Worm (Caenorhabditis elegans): ENCODE results near the gene inpp-4B.
A peak's percentile ranks its signal among the peaks of the same experiment; 100 is the strongest.
"Not testable (repeated sequence)": the region's sequence is repeated elsewhere in the genome, so short reads cannot be mapped to it uniquely, and the experiment has no call there.

The inpp-4B gene

DNA sequence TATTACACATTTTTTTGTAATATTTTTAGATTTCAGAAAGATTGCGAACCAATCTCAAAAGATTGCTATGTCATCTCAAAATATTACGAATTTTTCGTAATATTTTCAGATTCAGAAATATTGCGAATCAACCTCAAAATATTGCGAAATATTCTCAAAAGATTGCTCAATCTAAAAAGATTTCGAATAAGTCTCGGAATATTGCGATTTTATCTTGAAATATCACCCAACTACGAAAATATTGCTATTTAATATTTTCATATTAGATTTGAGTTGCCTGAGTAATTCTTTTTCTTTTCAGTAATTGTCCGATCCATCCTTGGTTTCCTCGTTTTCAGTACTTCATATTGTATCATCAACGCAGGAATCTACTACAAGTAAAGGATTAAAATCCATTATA is 44.8 kb downstream of the inpp-4B start, which contains the start of gene Y70G10A.4:
Y70G10A.4 (plus strand) TSS at position 301 of the 400 bp plus-strand sequence.
- TF ChIP-seq ceh-13 (GFP tag; optimal IDR thresholded peaks at IDR 0.05); tbx-37 (GFP tag; conservative IDR thresholded peaks at IDR 0.05); flt-1 (GFP tag; IDR thresholded peaks at IDR 0.05): not testable (repeated sequence)

DNA sequence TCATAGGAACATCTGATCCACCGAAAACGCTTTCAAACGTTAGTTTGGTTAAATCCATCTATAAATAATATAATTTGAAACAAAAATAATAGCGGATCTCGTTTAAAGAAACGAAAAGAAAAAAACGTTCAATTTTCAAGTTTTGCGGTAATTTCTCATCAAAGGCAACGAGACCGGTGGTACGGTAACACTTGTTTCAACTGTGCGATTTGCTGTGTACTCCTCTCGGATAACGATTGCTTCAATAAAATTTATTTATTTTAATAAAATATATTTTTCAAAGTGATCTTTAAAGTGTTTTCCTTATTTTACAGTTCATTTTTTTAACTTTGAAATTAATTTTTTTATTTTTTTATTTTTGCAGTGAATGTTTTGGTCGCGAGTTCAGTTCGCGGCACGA is 48.1 kb downstream of the inpp-4B start, which contains the start of the genes rde-4 and cox-14:
rde-4 (minus strand) TSS at position 60 of the 400 bp plus-strand sequence.
cox-14 (plus strand) TSS at position 356 of the 400 bp plus-strand sequence.
- TF ChIP-seq aly-1 (tag; optimal IDR thresholded peaks at IDR 0.05) (no peak), pes-1 (GFP tag; IDR thresholded peaks at IDR 0.05) (no peak), tbx-37 (GFP tag; conservative IDR thresholded peaks at IDR 0.05) (no peak), hnd-1 (tag; optimal IDR thresholded peaks at IDR 0.05) (no peak), hmbx-1 (tag; optimal IDR thresholded peaks at IDR 0.05) (no peak), B0310.2 (tag; optimal IDR thresholded peaks at IDR 0.05) (no peak), hmg-4 (GFP tag; optimal IDR thresholded peaks at IDR 0.05) (no peak), tra-4 (tag; optimal IDR thresholded peaks at IDR 0.05) (no peak), F13C5.2 (tag; optimal IDR thresholded peaks at IDR 0.05) (no peak), ceh-13 (GFP tag; optimal IDR thresholded peaks at IDR 0.05) (no peak), tbx-11 (GFP tag; IDR thresholded peaks at IDR 0.05) (no peak)

DNA sequence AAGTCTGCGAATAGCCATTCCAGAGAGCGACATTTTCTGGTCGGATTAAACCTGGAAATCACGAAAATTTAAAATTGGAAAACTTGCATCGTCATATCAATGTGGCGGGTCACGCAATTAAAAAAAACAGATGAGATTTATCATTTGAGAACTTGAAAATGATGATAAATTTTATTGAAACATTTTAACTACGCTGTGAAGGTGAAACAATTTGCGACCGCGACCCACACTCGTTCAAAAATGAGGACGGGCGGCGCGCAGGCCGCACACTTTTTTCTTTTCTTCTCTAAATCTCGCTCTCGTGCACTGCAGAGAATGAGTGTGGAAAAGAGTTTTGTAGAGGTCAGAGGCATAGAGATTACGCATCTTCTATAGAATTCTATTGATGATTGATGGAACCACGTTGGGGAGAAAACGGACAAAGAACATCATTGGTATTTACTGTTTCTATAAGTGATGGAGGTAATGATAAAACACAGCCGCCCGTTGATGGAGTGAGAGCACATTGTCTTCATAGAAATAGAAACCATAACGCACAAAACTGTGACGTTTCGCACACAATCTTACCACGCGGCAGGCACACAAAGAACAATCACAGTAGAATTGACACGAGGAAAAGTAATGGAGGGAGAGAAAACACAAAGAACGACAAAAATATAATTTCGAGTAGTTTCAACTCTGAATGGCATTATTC is 49.9 kb downstream of the inpp-4B start, which contains the start of gene cts-1:
cts-1 (minus strand) TSS at position 51 of the 694 bp plus-strand sequence.
- TF ChIP-seq aly-1 (tag; optimal IDR thresholded peaks at IDR 0.05): peak; percentile 28
- no peak for TF ChIP-seq B0310.2 (tag; optimal IDR thresholded peaks at IDR 0.05)

DNA sequence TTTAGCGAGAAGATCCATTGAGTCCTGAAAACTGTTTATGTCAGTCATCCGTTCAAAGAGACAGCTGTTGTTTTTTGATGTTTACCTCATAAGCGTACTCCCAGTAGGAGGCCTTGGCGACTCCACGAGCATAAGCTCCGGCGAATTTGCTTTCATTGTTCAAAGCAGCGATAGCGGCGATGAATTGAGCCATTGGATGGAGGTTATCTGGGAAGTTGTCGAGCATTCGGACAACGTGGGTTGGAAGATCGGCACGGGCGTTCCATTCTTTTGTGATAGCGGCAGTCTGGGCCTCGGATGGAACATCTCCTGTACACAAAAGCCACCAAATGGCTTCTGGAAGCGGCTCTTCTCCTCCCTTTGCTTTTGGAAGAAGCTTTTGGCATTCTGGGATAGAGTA is 50.8 kb downstream of the inpp-4B start:
- TF ChIP-seq flt-1 (GFP tag; IDR thresholded peaks at IDR 0.05) (no peak), hmg-4 (GFP tag; optimal IDR thresholded peaks at IDR 0.05) (no peak), ceh-36 (tag; optimal IDR thresholded peaks at IDR 0.05) (no peak), B0310.2 (tag; optimal IDR thresholded peaks at IDR 0.05) (no peak), aly-1 (tag; optimal IDR thresholded peaks at IDR 0.05) (no peak), pes-1 (GFP tag; IDR thresholded peaks at IDR 0.05) (no peak), hnd-1 (tag; optimal IDR thresholded peaks at IDR 0.05) (no peak), tbx-37 (GFP tag; conservative IDR thresholded peaks at IDR 0.05) (no peak), sea-1 (GFP tag; conservative IDR thresholded peaks at IDR 0.05) (no peak), ets-7 (tag; optimal IDR thresholded peaks at IDR 0.05) (no peak), tra-4 (tag; optimal IDR thresholded peaks at IDR 0.05) (no peak), ama-1 (optimal IDR thresholded peaks at IDR 0.05) (no peak), hmbx-1 (tag; optimal IDR thresholded peaks at IDR 0.05) (no peak), F13C5.2 (tag; optimal IDR thresholded peaks at IDR 0.05) (no peak), scrt-1 (GFP tag; IDR thresholded peaks at IDR 0.05) (no peak), tbx-11 (GFP tag; IDR thresholded peaks at IDR 0.05) (no peak), ceh-13 (GFP tag; optimal IDR thresholded peaks at IDR 0.05) (no peak)

DNA sequence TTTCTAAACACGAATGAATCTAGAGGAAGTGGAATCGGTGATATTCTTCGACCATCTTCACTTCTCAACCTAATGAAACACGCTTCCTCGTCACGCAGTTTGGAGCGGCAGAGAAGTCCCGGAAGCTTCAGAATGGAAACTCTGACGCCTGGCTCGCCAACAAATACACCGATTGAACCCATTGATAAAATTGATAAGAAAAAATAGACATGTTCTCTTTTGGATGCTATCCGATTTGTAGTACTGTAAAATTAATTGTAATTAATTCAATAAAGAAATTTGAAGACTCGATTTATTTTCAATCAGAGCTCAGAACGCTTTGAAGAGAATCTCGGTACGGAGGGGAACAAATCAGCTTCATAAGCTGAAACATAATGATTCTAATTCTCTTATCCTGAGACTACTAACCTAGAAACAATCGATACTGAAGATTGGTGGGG is 52.1 kb downstream of the inpp-4B start:
- TF ChIP-seq tbx-37 (GFP tag; conservative IDR thresholded peaks at IDR 0.05): no peak
- peak; percentile 20 for TF ChIP-seq ama-1 (optimal IDR thresholded peaks at IDR 0.05)
- no peak for TF ChIP-seq ets-7 (tag; optimal IDR thresholded peaks at IDR 0.05)
- no peak for TF ChIP-seq B0310.2 (tag; optimal IDR thresholded peaks at IDR 0.05)
- no peak for TF ChIP-seq hmg-4 (GFP tag; optimal IDR thresholded peaks at IDR 0.05)

DNA sequence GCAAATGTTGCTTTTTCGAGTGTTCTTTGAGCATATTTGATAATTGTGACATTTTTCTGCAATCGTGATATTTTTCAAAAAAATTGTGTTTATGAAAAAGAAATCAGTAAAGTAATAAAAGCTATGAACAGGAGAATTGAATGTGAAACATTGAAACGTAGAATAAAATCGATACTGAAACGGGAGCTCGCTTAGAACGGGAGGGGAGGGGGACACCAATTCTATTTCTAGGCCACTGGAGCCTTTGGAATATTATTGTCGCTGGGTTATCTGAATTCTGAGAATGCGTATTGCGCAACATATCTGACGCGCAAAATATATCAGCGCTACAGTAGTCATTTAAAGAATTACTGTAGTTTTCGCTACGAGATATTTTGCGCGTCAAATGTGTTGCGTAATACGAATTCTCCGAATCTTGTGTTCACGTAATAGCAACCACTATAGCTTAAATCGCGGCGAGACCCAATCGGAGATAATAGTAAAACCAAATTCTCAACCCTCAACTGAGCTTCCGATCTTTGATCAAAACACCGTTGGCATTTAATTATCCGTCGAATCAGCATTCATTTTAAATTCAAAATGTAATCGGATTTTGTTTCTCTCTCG is 54.7 kb downstream of the inpp-4B start, which contains the start of the genes blos-1 and best-18:
blos-1 (minus strand) TSS at position 58 of the 606 bp plus-strand sequence.
best-18 (plus strand) TSS at position 508 of the 606 bp plus-strand sequence.
- TF ChIP-seq sea-1 (GFP tag; conservative IDR thresholded peaks at IDR 0.05) (no peak), aly-1 (tag; optimal IDR thresholded peaks at IDR 0.05) (no peak), tbx-11 (GFP tag; IDR thresholded peaks at IDR 0.05) (no peak), ets-7 (tag; optimal IDR thresholded peaks at IDR 0.05) (no peak), ceh-13 (GFP tag; optimal IDR thresholded peaks at IDR 0.05) (no peak), tra-4 (tag; optimal IDR thresholded peaks at IDR 0.05) (no peak), ama-1 (optimal IDR thresholded peaks at IDR 0.05) (no peak), tbx-37 (GFP tag; conservative IDR thresholded peaks at IDR 0.05) (no peak), ceh-36 (tag; optimal IDR thresholded peaks at IDR 0.05) (no peak), scrt-1 (GFP tag; IDR thresholded peaks at IDR 0.05) (no peak), pes-1 (GFP tag; IDR thresholded peaks at IDR 0.05) (no peak), F13C5.2 (tag; optimal IDR thresholded peaks at IDR 0.05) (no peak), hmg-4 (GFP tag; optimal IDR thresholded peaks at IDR 0.05) (no peak), hmbx-1 (tag; optimal IDR thresholded peaks at IDR 0.05) (no peak)

Measured in whole organism, early embryonic.